Fruit fly (Drosophila melanogaster): ENCODE data around the gene CG5510.

- peak; percentile 14 for TF ChIP-seq cic (GFP tag; optimal IDR thresholded peaks at IDR 0.05)
- no peak for TF ChIP-seq pad (GFP tag; optimal IDR thresholded peaks at IDR 0.05)
- no peak for TF ChIP-seq CG7101 (tag; optimal IDR thresholded peaks at IDR 0.05)
These were observed 39.3 kb downstream of the CG5510 start, which contains the start of the genes GatB and Tsc1 for dm6 chr3R:24130080-24130479.

Data from whole organism, adult.